Fruit fly (Drosophila melanogaster): ENCODE measurements around the gene Mps1.

DNA sequence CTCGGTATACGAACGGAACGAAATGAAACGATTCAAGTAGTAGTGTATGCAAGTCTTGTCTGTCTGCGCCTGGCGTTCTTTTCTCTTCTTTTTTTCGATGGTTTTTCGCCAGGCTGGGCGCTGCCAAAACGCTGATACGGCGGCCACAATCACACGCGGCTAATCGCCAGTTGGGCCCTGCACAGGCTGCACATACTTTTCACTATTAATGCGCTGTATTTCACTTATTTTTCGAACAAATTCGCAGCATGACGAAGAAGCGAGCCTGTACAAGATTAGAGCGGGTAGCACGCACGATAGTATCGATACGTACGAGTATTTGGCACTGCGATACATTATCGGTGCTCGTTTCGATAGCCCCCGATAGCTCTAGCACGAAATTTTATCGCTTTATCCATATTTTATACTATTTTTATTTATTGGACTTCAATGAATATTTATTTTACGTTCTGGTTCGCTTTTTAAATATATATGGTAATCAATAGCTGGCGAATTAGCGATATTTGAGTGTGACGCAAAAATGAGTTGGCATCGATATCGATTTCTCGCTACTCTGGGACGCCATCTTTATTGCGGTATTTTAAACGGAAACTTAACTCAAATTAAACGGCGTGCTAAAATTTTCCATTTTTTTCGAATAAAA, 47.1 kb downstream of the Mps1 start, which contains the start of gene osa:
- TF ChIP-seq pan (optimal IDR thresholded peaks at IDR 0.05) (no peak), pan (GFP tag; optimal IDR thresholded peaks at IDR 0.05 in 1 of 2, IDR thresholded peaks at IDR 0.05 in 1 of 2) (no peak), stwl (tag; optimal IDR thresholded peaks at IDR 0.05) (peak; percentile 64), Doc3 (GFP tag; IDR thresholded peaks at IDR 0.05; ENCODE audit: partially characterized antibody) (no peak), Dip3 (GFP tag; optimal IDR thresholded peaks at IDR 0.05) (no peak), grn (GFP tag; optimal IDR thresholded peaks at IDR 0.05) (no peak), bigmax (GFP tag; optimal IDR thresholded peaks at IDR 0.05) (no peak), H2.0 (GFP tag; IDR thresholded peaks at IDR 0.05) (no peak)
